Worm (Caenorhabditis elegans): Measurements from ENCODE around the gene R07E5.19.

DNA sequence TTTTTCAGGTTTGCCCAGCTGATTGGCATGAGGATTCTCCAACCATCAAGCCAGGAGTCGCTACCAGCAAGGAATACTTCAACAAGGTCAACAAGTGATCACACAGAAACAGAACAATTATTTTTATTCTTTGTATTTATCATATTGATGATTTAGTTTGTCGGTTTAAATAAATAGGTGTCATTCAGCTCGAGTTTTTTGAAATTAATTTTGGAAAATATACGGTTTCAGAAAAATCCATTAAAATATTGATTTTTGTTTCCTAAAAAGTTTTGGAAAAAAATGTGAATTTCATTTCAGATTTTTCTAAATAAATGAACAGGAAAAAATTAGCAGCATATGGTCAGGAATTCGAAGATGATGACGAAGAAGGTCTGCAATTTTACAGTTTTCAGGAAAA is 9.6 kb downstream of the R07E5.19 start, which contains the start of gene gpch-1:
- TF ChIP-seq unc-130 (tag; optimal IDR thresholded peaks at IDR 0.05) (no peak), skn-1 (tag; optimal IDR thresholded peaks at IDR 0.05) (no peak), lin-15B (tag; optimal IDR thresholded peaks at IDR 0.05) (no peak), elt-2 (tag; optimal IDR thresholded peaks at IDR 0.05) (no peak), snpc-4 (tag; optimal IDR thresholded peaks at IDR 0.05) (no peak), nhr-12 (tag; optimal IDR thresholded peaks at IDR 0.05) (no peak), nhr-237 (tag; optimal IDR thresholded peaks at IDR 0.05) (no peak), egl-27 (tag; optimal IDR thresholded peaks at IDR 0.05) (no peak), dsc-1 (tag; optimal IDR thresholded peaks at IDR 0.05) (no peak), pag-3 (tag; optimal IDR thresholded peaks at IDR 0.05; ENCODE audit: borderline replicate concordance, insufficient read depth) (no peak), fkh-8 (tag; optimal IDR thresholded peaks at IDR 0.05) (no peak)
